Worm (Caenorhabditis elegans) whole organism, young adult: ENCODE data around the gene clec-191.
"Not testable (repeated sequence)": the region's sequence is repeated elsewhere in the genome, so short reads cannot be mapped to it uniquely, and the experiment has no call there.

Experiments
- F52B5.7 ChIP-seq: sonication (generic microtip); optimal IDR thresholded peaks from 2 replicates; lab custom pipeline; 2016; ENCODE audit warnings: mild to moderate bottlenecking, missing genetic modification characterization, missing compliant biosample characterization
- Y53F4B.3 ChIP-seq: fragments of 200-800 bp; sonication (Bioruptor generic); IDR thresholded peaks from 2 replicates; pipeline ENCODE4 v1.3.6; 2022; ENCODE audit warnings: missing genetic modification reagents, missing genetic modification characterization, missing compliant biosample characterization
- Y53G8AR.9 ChIP-seq: fragments of 200-800 bp; sonication (Bioruptor generic); conservative IDR thresholded peaks from 2 replicates; pipeline ENCODE4 v1.3.6; 2022; ENCODE audit warnings: missing genetic modification reagents, missing genetic modification characterization, missing compliant biosample characterization
- Y67H2A.10 ChIP-seq: fragments of 200-800 bp; sonication (Bioruptor generic); conservative IDR thresholded peaks from 2 replicates; pipeline ENCODE4 v1.3.6; 2022; ENCODE audit warnings: missing genetic modification reagents, missing genetic modification characterization, missing compliant biosample characterization
- gei-17 ChIP-seq: fragments of 200-800 bp; sonication (Bioruptor generic); optimal IDR thresholded peaks from 2 replicates; lab custom pipeline; 2018; ENCODE audit warnings: mild to moderate bottlenecking, missing genetic modification characterization, missing compliant biosample characterization
- lin-35 ChIP-seq, 3 experiments: fragments of 150-350 bp in 2 of 3; sonication (generic microtip) in 1 of 3; optimal IDR thresholded peaks; 2 replicates each; lab custom pipeline; 2014 to 2018; ENCODE audit warnings: missing biosample characterization in 3 of 3, missing genetic modification characterization in 3 of 3, missing genetic modification reagents in 3 of 3
- nfya-1 ChIP-seq: sonication (generic microtip); optimal IDR thresholded peaks from 2 replicates; lab custom pipeline; 2017; ENCODE audit warnings: antibody characterized with exemption, missing compliant biosample characterization, missing genetic modification characterization, borderline replicate concordance; ENCODE audit not compliant: insufficient read depth
- snpc-4 ChIP-seq, 5 experiments: fragments of 150-350 bp in 1 of 5; sonication (generic microtip) in 4 of 5; optimal IDR thresholded peaks; 2 replicates each; lab custom pipeline; 2014 to 2018; ENCODE audit warnings: missing genetic modification characterization in 5 of 5, missing biosample characterization in 3 of 5, antibody characterized with exemption in 2 of 5, mild to moderate bottlenecking in 2 of 5, missing compliant biosample characterization in 2 of 5, missing genotype in 2 of 5, moderate library complexity in 2 of 5, missing genetic modification reagents in 1 of 5
- sptf-2 ChIP-seq: fragments of 200-800 bp; sonication (Bioruptor generic); optimal IDR thresholded peaks from 2 replicates; lab custom pipeline; 2018; ENCODE audit warnings: mild to moderate bottlenecking, missing genetic modification characterization, missing compliant biosample characterization
- unc-130 ChIP-seq: sonication (generic microtip); optimal IDR thresholded peaks from 2 replicates; lab custom pipeline; 2016; ENCODE audit warnings: missing genetic modification reagents, missing genetic modification characterization, missing compliant biosample characterization
- unc-62 ChIP-seq: fragments of 150-350 bp; optimal IDR thresholded peaks from 2 replicates; lab custom pipeline; 2014; ENCODE audit warnings: missing biosample characterization, missing genetic modification reagents, missing genetic modification characterization
- zfh-2 ChIP-seq: fragments of 200-800 bp; sonication (Bioruptor generic); conservative IDR thresholded peaks from 2 replicates; pipeline ENCODE4 v1.3.6; 2022; ENCODE audit warnings: missing genetic modification reagents, missing genetic modification characterization, missing compliant biosample characterization

ce11 chrIV:16307925-16308324 lies 27.4 kb upstream of the clec-191 start, which contains the start of gene rac-2:
- TF ChIP-seq sptf-2; gei-17 (GFP tag; lab: Kevin White, UChicago); Y53F4B.3 (GFP tag; lab: Robert Waterston, UW); zfh-2 (GFP tag; lab: Robert Waterston, UW); Y67H2A.10 (GFP tag; lab: Robert Waterston, UW); F52B5.7 (tag; lab: Kevin White, UChicago); lin-35 (GFP tag; optimal IDR thresholded peaks at IDR 0.05; lab: Kevin White, UChicago); snpc-4 (GFP tag; optimal IDR thresholded peaks at IDR 0.05; lab: Kevin White, UChicago); snpc-4 (tag; optimal IDR thresholded peaks at IDR 0.05; lab: Kevin White, UChicago); unc-130 (GFP tag; lab: Kevin White, UChicago); nfya-1; unc-62 (GFP tag; lab: Kevin White, UChicago); Y53G8AR.9: not testable (repeated sequence)
